Fruit fly (Drosophila melanogaster): Measurements from ENCODE around the gene CG11722.

DNA sequence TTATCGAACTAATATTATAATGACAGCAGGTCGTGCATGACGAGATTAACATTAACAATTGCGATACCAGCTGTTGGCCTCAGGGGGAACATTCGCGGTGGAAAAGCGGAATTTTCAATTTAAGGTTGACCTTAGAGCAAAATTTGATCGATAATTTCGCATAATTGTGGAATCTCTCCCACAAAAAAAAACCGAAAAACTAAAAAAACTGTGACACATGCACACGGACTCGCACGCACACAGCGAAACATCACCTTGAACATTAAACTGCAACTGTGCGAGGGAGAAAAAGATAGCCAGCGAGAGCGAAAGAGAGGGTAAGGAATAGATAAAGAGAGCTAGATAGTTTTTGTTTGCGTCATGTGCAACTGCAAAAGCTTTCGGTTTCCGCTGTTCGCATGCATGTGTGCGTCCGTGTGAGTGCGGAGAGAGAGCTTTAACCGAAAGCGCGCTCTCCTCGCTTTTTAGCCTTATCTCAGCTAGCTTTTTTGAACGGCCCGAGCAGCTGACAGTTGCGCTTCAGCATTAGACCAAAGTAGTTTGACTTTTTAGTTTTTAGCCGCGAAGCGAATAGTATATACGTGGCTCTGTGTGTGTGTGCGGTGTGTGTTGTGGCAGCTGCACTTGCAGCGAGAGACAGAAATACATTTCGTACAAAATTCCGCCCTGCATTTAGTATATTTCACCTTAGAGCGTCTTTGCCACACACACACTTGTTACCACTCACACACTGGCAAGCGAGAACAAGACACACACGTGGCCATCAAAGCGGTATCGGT, 48.1 kb upstream of the CG11722 start:
- TF ChIP-seq kay (GFP tag; ENCODE audit: borderline replicate concordance): peak; percentile 98
- TF ChIP-seq tj (GFP tag; optimal IDR thresholded peaks at IDR 0.05): peak; percentile 57
- peak; percentile 40 for TF ChIP-seq CG11617 (GFP tag; optimal IDR thresholded peaks at IDR 0.05)
- peak; percentile 59 for TF ChIP-seq CG12768 (GFP tag; optimal IDR thresholded peaks at IDR 0.05)
- no peak for TF ChIP-seq toe (GFP tag; optimal IDR thresholded peaks at IDR 0.05)
- no peak for TF ChIP-seq CG14711 (tag; optimal IDR thresholded peaks at IDR 0.05)
